Worm (Caenorhabditis elegans): ENCODE data around the gene fic-1.
"Not testable (repeated sequence)": the region's sequence is repeated elsewhere in the genome, so short reads cannot be mapped to it uniquely, and the experiment has no call there.

fic-1 gene

ce11 chrIV:10951997-10952396 lies 14.7 kb downstream of the fic-1 start, which contains the start of gene Y69E1A.3:
Y69E1A.3 (plus strand) TSS chrIV:10952297.
- TF ChIP-seq madf-2 (tag; optimal IDR thresholded peaks at IDR 0.05) = no peak
- no peak for TF ChIP-seq ceh-9 (tag; optimal IDR thresholded peaks at IDR 0.05)
- TF ChIP-seq hlh-15 (tag; optimal IDR thresholded peaks at IDR 0.05) = no peak
- TF ChIP-seq C08G9.2 (tag; optimal IDR thresholded peaks at IDR 0.05) = no peak
- TF ChIP-seq unc-55 (GFP tag; optimal IDR thresholded peaks at IDR 0.05) = no peak
- TF ChIP-seq rnt-1 (tag; optimal IDR thresholded peaks at IDR 0.05) = no peak
- no peak for TF ChIP-seq hlh-30 (tag; optimal IDR thresholded peaks at IDR 0.05; ENCODE audit: insufficient read depth)
- no peak for TF ChIP-seq fkh-10 (GFP tag; optimal IDR thresholded peaks at IDR 0.05)
- no peak for TF ChIP-seq unc-86 (tag; optimal IDR thresholded peaks at IDR 0.05)
- no peak for TF ChIP-seq ceh-45 (GFP tag; IDR thresholded peaks at IDR 0.05)
- no peak for TF ChIP-seq C38D4.7 (GFP tag; optimal IDR thresholded peaks at IDR 0.05)
- no peak for TF ChIP-seq K02D7.2 (tag; optimal IDR thresholded peaks at IDR 0.05)
- TF ChIP-seq ceh-22 (tag; optimal IDR thresholded peaks at IDR 0.05) = no peak
- no peak for TF ChIP-seq ahr-1 (tag; optimal IDR thresholded peaks at IDR 0.05)
- TF ChIP-seq gmeb-2 (tag; optimal IDR thresholded peaks at IDR 0.05) = no peak
- no peak for TF ChIP-seq che-1 (tag; optimal IDR thresholded peaks at IDR 0.05)
- no peak for TF ChIP-seq dmd-4 (tag; optimal IDR thresholded peaks at IDR 0.05; ENCODE audit: borderline replicate concordance)
- no peak for TF ChIP-seq nfya-1 (tag; optimal IDR thresholded peaks at IDR 0.05)

- TF ChIP-seq lin-11 (tag; optimal IDR thresholded peaks at IDR 0.05); sdc-2 (tag; optimal IDR thresholded peaks at IDR 0.05); sox-2 (GFP tag; IDR thresholded peaks at IDR 0.05): not testable (repeated sequence)
These were observed 17.7 kb downstream of the fic-1 start, which contains the start of gene Y69E1A.4 for ce11 chrIV:10954955-10955354. Y69E1A.4 (plus strand) TSS chrIV:10955255.

- TF ChIP-seq unc-55 (GFP tag; optimal IDR thresholded peaks at IDR 0.05) = peak; percentile 14
- TF ChIP-seq pqm-1 (tag; optimal IDR thresholded peaks at IDR 0.05) = no peak
- TF ChIP-seq hlh-30 (tag; optimal IDR thresholded peaks at IDR 0.05; ENCODE audit: insufficient read depth) = no peak
- no peak for TF ChIP-seq ceh-18 (tag; optimal IDR thresholded peaks at IDR 0.05)
- no peak for TF ChIP-seq elt-4 (tag; optimal IDR thresholded peaks at IDR 0.05)
- no peak for TF ChIP-seq unc-42 (tag; optimal IDR thresholded peaks at IDR 0.05)
- TF ChIP-seq tbx-2 (tag; optimal IDR thresholded peaks at IDR 0.05) = peak; percentile 22
These were observed 20.5 kb downstream of the fic-1 start, which contains the start of gene Y69E1A.5 for ce11 chrIV:10957583-10958229. Y69E1A.5 (minus strand) TSS chrIV:10957655.

- no peak for TF ChIP-seq pros-1 (tag; optimal IDR thresholded peaks at IDR 0.05)
- TF ChIP-seq ceh-30 (tag; optimal IDR thresholded peaks at IDR 0.05) = no peak
- TF ChIP-seq sdc-2 (tag; optimal IDR thresholded peaks at IDR 0.05) = no peak
- no peak for TF ChIP-seq hlh-15 (tag; optimal IDR thresholded peaks at IDR 0.05)
- no peak for TF ChIP-seq ceh-22 (tag; optimal IDR thresholded peaks at IDR 0.05)
- no peak for TF ChIP-seq nfya-1 (tag; optimal IDR thresholded peaks at IDR 0.05)
- TF ChIP-seq odd-2 (tag; optimal IDR thresholded peaks at IDR 0.05) = no peak
- TF ChIP-seq madf-2 (tag; optimal IDR thresholded peaks at IDR 0.05) = no peak
- no peak for TF ChIP-seq ama-1 (optimal IDR thresholded peaks at IDR 0.05)
- TF ChIP-seq unc-55 (GFP tag; optimal IDR thresholded peaks at IDR 0.05) = no peak
- no peak for TF ChIP-seq ceh-48 (tag; optimal IDR thresholded peaks at IDR 0.05)
- no peak for TF ChIP-seq ceh-34 (tag; optimal IDR thresholded peaks at IDR 0.05)
- no peak for TF ChIP-seq hlh-6 (tag; optimal IDR thresholded peaks at IDR 0.05)
- TF ChIP-seq K09A11.1 (tag; optimal IDR thresholded peaks at IDR 0.05; ENCODE audit: insufficient read depth) = no peak
- no peak for TF ChIP-seq C38D4.7 (GFP tag; optimal IDR thresholded peaks at IDR 0.05)
- no peak for TF ChIP-seq npax-4 (tag; optimal IDR thresholded peaks at IDR 0.05)
- TF ChIP-seq Y22D7AL.16 (tag; optimal IDR thresholded peaks at IDR 0.05) = no peak
These were observed 21.0 kb downstream of the fic-1 start, which contains the start of gene sri-19 for ce11 chrIV:10958230-10958588. sri-19 (plus strand) TSS chrIV:10958372.
